Worm (Caenorhabditis elegans) whole organism, L2 larva: ENCODE measurements around the gene try-8.

Source experiments
- C34F6.9 ChIP-seq: fragments of 150-350 bp; optimal IDR thresholded peaks from 2 replicates; lab custom pipeline; 2014; ENCODE audit warnings: missing biosample characterization, missing genetic modification characterization
- F13H6.1 ChIP-seq: sonication (generic microtip); optimal IDR thresholded peaks from 2 replicates; lab custom pipeline; 2016; ENCODE audit warnings: missing genetic modification characterization, missing compliant biosample characterization
- R02D3.7 ChIP-seq: fragments of 150-350 bp; optimal IDR thresholded peaks from 2 replicates; lab custom pipeline; 2014; ENCODE audit warnings: missing biosample characterization, missing genetic modification characterization
- Y55F3AM.14 ChIP-seq: fragments of 200-800 bp; sonication (Bioruptor generic); optimal IDR thresholded peaks from 2 replicates; lab custom pipeline; 2018; ENCODE audit warnings: mild to moderate bottlenecking, missing genetic modification characterization, missing compliant biosample characterization
- ZK546.5 ChIP-seq: sonication (generic microtip); optimal IDR thresholded peaks from 2 replicates; lab custom pipeline; 2017; ENCODE audit warnings: missing biosample characterization, missing genetic modification characterization
- alr-1 ChIP-seq: fragments of 150-350 bp; optimal IDR thresholded peaks from 2 replicates; lab custom pipeline; 2014; ENCODE audit warnings: missing biosample characterization, missing genetic modification characterization
- aly-2 ChIP-seq: fragments of 150-350 bp; optimal IDR thresholded peaks from 2 replicates; lab custom pipeline; 2014; ENCODE audit warnings: missing biosample characterization, missing genetic modification characterization
- ama-1 ChIP-seq: fragments of 150-350 bp; optimal IDR thresholded peaks from 2 replicates; lab custom pipeline; 2018; ENCODE audit warnings: inconsistent platforms
- blmp-1 ChIP-seq: sonication (generic microtip); optimal IDR thresholded peaks from 2 replicates; lab custom pipeline; 2017; ENCODE audit warnings: missing genetic modification characterization, mild to moderate bottlenecking, missing compliant biosample characterization, antibody characterized with exemption, moderate library complexity; ENCODE audit not compliant: insufficient read depth
- ceh-16 ChIP-seq: fragments of 150-350 bp; optimal IDR thresholded peaks from 2 replicates; lab custom pipeline; 2014; ENCODE audit warnings: missing biosample characterization, missing genetic modification characterization
- ceh-82 ChIP-seq: fragments of 150-350 bp; optimal IDR thresholded peaks from 2 replicates; lab custom pipeline; 2014; ENCODE audit warnings: missing biosample characterization, missing genetic modification characterization
- crh-2 ChIP-seq: sonication (generic microtip); optimal IDR thresholded peaks from 2 replicates; lab custom pipeline; 2017; ENCODE audit warnings: missing biosample characterization, missing genetic modification characterization
- dmd-4 ChIP-seq: sonication (generic microtip); optimal IDR thresholded peaks from 2 replicates; lab custom pipeline; 2017; ENCODE audit warnings: missing biosample characterization, missing genetic modification characterization
- egl-27 ChIP-seq: sonication (generic microtip); optimal IDR thresholded peaks from 3 replicates; lab custom pipeline; 2017; ENCODE audit warnings: missing biosample characterization, missing genetic modification reagents, missing genetic modification characterization
- elt-1 ChIP-seq: fragments of 150-350 bp; optimal IDR thresholded peaks from 2 replicates; lab custom pipeline; 2014; ENCODE audit warnings: missing biosample characterization, missing genetic modification characterization
- elt-3 ChIP-seq: sonication (generic microtip); optimal IDR thresholded peaks from 2 replicates; lab custom pipeline; 2017; ENCODE audit warnings: missing biosample characterization, missing genetic modification characterization
- fos-1 ChIP-seq: fragments of 150-350 bp; optimal IDR thresholded peaks from 2 replicates; lab custom pipeline; 2014; ENCODE audit warnings: missing biosample characterization, missing genetic modification characterization
- gmeb-1 ChIP-seq: fragments of 150-350 bp; optimal IDR thresholded peaks from 2 replicates; lab custom pipeline; 2014; ENCODE audit warnings: missing biosample characterization, missing genetic modification characterization
- lin-11 ChIP-seq: fragments of 150-350 bp; sonication (generic microtip); optimal IDR thresholded peaks from 2 replicates; lab custom pipeline; 2014; ENCODE audit warnings: missing biosample characterization, missing genetic modification characterization, inconsistent platforms, mixed read lengths
- lin-13 ChIP-seq: fragments of 150-350 bp; optimal IDR thresholded peaks from 2 replicates; lab custom pipeline; 2014; ENCODE audit warnings: missing biosample characterization, missing genetic modification reagents, missing genetic modification characterization
- lin-39 ChIP-seq: fragments of 150-350 bp; optimal IDR thresholded peaks from 2 replicates; lab custom pipeline; 2014; ENCODE audit warnings: missing biosample characterization, missing genetic modification reagents, missing genetic modification characterization
- lsy-2 ChIP-seq, 2 experiments: fragments of 150-350 bp in 1 of 2; sonication (generic microtip) in 1 of 2; optimal IDR thresholded peaks; 2 replicates each; lab custom pipeline; 2014 to 2017; ENCODE audit warnings: missing biosample characterization in 2 of 2, missing genetic modification characterization in 2 of 2
- mab-5 ChIP-seq: fragments of 150-350 bp; optimal IDR thresholded peaks from 2 replicates; lab custom pipeline; 2014; ENCODE audit warnings: missing biosample characterization, missing genetic modification characterization
- mbf-1 ChIP-seq: sonication (generic microtip); optimal IDR thresholded peaks from 2 replicates; lab custom pipeline; 2017; ENCODE audit warnings: missing biosample characterization, missing genetic modification characterization
- mdl-1 ChIP-seq, 2 experiments: fragments of 150-350 bp in 1 of 2; sonication (generic microtip) in 1 of 2; optimal IDR thresholded peaks; 2 replicates each; lab custom pipeline; 2017; ENCODE audit warnings: missing biosample characterization in 2 of 2, missing genetic modification characterization in 2 of 2
- nhr-10 ChIP-seq: sonication (generic microtip); optimal IDR thresholded peaks from 2 replicates; lab custom pipeline; 2017; ENCODE audit warnings: missing biosample characterization, missing genetic modification characterization
- nhr-11 ChIP-seq: fragments of 150-350 bp; optimal IDR thresholded peaks from 2 replicates; lab custom pipeline; 2014; ENCODE audit warnings: missing biosample characterization, missing genetic modification characterization
- nhr-12 ChIP-seq: fragments of 150-350 bp; optimal IDR thresholded peaks from 2 replicates; lab custom pipeline; 2014; ENCODE audit warnings: missing biosample characterization, missing genetic modification characterization
- nhr-129 ChIP-seq: fragments of 150-350 bp; optimal IDR thresholded peaks from 2 replicates; lab custom pipeline; 2014; ENCODE audit warnings: missing biosample characterization, missing genetic modification characterization
- nhr-21 ChIP-seq: fragments of 150-350 bp; optimal IDR thresholded peaks from 2 replicates; lab custom pipeline; 2014; ENCODE audit warnings: missing biosample characterization, missing genetic modification characterization
- nhr-23 ChIP-seq: fragments of 150-350 bp; optimal IDR thresholded peaks from 2 replicates; lab custom pipeline; 2014; ENCODE audit warnings: missing biosample characterization, missing genetic modification reagents, missing genetic modification characterization
- nhr-237 ChIP-seq: fragments of 150-350 bp; optimal IDR thresholded peaks from 2 replicates; lab custom pipeline; 2014; ENCODE audit warnings: missing biosample characterization, missing genetic modification characterization
- nhr-25 ChIP-seq: fragments of 150-350 bp; sonication (generic microtip); optimal IDR thresholded peaks from 3 replicates; lab custom pipeline; 2014; ENCODE audit warnings: missing biosample characterization, missing genetic modification characterization
- nhr-6 ChIP-seq: fragments of 150-350 bp; optimal IDR thresholded peaks from 2 replicates; lab custom pipeline; 2014; ENCODE audit warnings: missing biosample characterization, missing genetic modification characterization
- nhr-77 ChIP-seq: fragments of 150-350 bp; optimal IDR thresholded peaks from 2 replicates; lab custom pipeline; 2014; ENCODE audit warnings: missing biosample characterization, missing genetic modification characterization
- peb-1 ChIP-seq: fragments of 150-350 bp; optimal IDR thresholded peaks from 2 replicates; lab custom pipeline; 2014; ENCODE audit warnings: missing biosample characterization, missing genetic modification characterization
- sem-4 ChIP-seq: fragments of 150-350 bp; optimal IDR thresholded peaks from 2 replicates; lab custom pipeline; 2014; ENCODE audit warnings: missing biosample characterization, missing genetic modification reagents, missing genetic modification characterization
- skn-1 ChIP-seq: sonication (generic microtip); optimal IDR thresholded peaks from 2 replicates; lab custom pipeline; 2017; ENCODE audit warnings: missing biosample characterization, missing genetic modification characterization
- sma-3 ChIP-seq: sonication (generic microtip); optimal IDR thresholded peaks from 2 replicates; lab custom pipeline; 2016; ENCODE audit warnings: missing genetic modification reagents, missing genetic modification characterization, missing compliant biosample characterization
- sma-9 ChIP-seq, 2 experiments: fragments of 150-350 bp in 1 of 2; sonication (generic microtip) in 1 of 2; optimal IDR thresholded peaks; 2 replicates each; lab custom pipeline; 2014 to 2016; ENCODE audit warnings: missing genetic modification characterization in 2 of 2, mild to moderate bottlenecking in 1 of 2, missing biosample characterization in 1 of 2, missing compliant biosample characterization in 1 of 2, missing genetic modification reagents in 1 of 2, moderate library complexity in 1 of 2
- snpc-4 ChIP-seq: fragments of 150-350 bp; optimal IDR thresholded peaks from 2 replicates; lab custom pipeline; 2014; ENCODE audit warnings: missing biosample characterization, missing genetic modification characterization
- unc-39 ChIP-seq: fragments of 150-350 bp; optimal IDR thresholded peaks from 2 replicates; lab custom pipeline; 2014; ENCODE audit warnings: missing biosample characterization, missing genetic modification characterization
- unc-55 ChIP-seq: fragments of 150-350 bp; sonication (generic microtip); optimal IDR thresholded peaks from 3 replicates; lab custom pipeline; 2014; ENCODE audit warnings: missing biosample characterization, missing genetic modification reagents, missing genetic modification characterization
- unc-62 ChIP-seq: fragments of 150-350 bp; optimal IDR thresholded peaks from 2 replicates; lab custom pipeline; 2014; ENCODE audit warnings: missing biosample characterization, missing genetic modification reagents, missing genetic modification characterization
- zag-1 ChIP-seq: fragments of 150-350 bp; optimal IDR thresholded peaks from 2 replicates; lab custom pipeline; 2014; ENCODE audit warnings: missing biosample characterization, missing genetic modification characterization
- ztf-1 ChIP-seq: fragments of 200-800 bp; sonication (Bioruptor generic); conservative IDR thresholded peaks from 2 replicates; pipeline ENCODE4 v1.3.6; 2022; ENCODE audit warnings: missing genetic modification characterization, missing compliant biosample characterization
- ztf-11 ChIP-seq: sonication (generic microtip); optimal IDR thresholded peaks from 2 replicates; lab custom pipeline; 2017; ENCODE audit warnings: missing biosample characterization, missing genetic modification characterization
- ztf-4 ChIP-seq: fragments of 150-350 bp; optimal IDR thresholded peaks from 2 replicates; lab custom pipeline; 2014; ENCODE audit warnings: missing biosample characterization, missing genetic modification characterization

try-8 gene

DNA sequence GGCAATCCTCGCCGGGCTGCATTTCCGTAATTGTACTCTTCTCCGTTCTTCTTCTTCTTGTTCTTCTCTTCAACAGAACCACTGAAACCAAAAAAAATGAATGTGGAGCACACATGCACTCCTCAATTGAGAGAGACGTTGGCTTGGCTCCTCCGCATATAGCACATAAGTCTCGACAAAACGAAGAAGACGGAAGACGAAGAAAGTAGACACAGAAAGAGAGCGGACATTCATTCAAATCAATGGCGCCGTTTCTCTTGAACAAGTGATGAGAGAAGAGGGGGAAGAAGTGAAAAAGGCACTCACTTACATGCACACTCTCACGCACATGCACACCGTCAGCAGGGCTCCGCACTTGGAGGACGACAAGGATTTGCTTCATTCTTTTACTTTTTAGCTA is 16.6 kb downstream of the try-8 start, which contains the start of gene F25E5.9 (continued):
- TF ChIP-seq unc-62 (GFP tag; lab: Kevin White, UChicago) (no peak), Y55F3AM.14 (GFP tag; lab: Kevin White, UChicago) (peak; percentile 52), mdl-1 (tag; optimal IDR thresholded peaks at IDR 0.05; lab: Kevin White, UChicago) (peak in 1 of 2 experiments; percentile 43), blmp-1 (tag; lab: Kevin White, UChicago) (no peak), nhr-25 (no peak), nhr-77 (no peak), ZK546.5 (no peak), nhr-11 (no peak), nhr-12 (no peak), lin-11 (no peak), gmeb-1 (tag; lab: Kevin White, UChicago) (no peak), ceh-82 (tag; lab: Kevin White, UChicago) (no peak), ztf-1 (GFP tag; lab: Robert Waterston, UW) (no peak), elt-3 (tag; lab: Kevin White, UChicago) (no peak), mbf-1 (tag; lab: Kevin White, UChicago) (no peak), R02D3.7 (tag; lab: Kevin White, UChicago) (no peak), ama-1 (lab: Kevin White, UChicago) (peak; percentile 51), snpc-4 (tag; lab: Kevin White, UChicago) (no peak), sma-3 (GFP tag; lab: Kevin White, UChicago) (no peak), nhr-6 (tag; lab: Kevin White, UChicago) (no peak), alr-1 (tag; lab: Kevin White, UChicago) (no peak), sem-4 (tag; lab: Kevin White, UChicago) (peak; percentile 62), nhr-10 (tag; lab: Kevin White, UChicago) (no peak), skn-1 (tag; lab: Kevin White, UChicago) (no peak)
- TF ChIP-seq, all 48 proteins: peak for 9

DNA sequence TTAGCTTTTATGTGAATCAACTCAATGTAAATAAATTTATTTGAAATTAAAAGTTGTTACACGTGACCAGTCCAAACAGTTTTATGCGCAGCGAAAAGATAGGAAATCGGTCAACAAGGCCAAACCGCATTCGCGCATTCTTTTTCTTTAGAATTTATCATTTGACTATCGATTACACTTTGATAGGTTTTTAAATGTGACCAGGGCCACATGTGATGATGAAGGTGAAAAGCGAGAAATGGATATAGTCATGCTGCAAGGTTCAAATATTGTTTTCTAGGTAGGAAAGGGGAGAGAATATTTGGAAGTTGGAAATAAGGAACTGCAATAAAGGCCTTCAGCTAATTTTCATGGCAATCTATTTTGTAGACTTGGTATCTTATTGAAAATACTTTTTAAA is 17.2 kb downstream of the try-8 start:
- TF ChIP-seq sma-3 (GFP tag; lab: Kevin White, UChicago) (peak; percentile 72), crh-2 (tag; lab: Kevin White, UChicago) (peak; percentile 30), dmd-4 (tag; lab: Kevin White, UChicago) (no peak), nhr-12 (no peak), sem-4 (tag; lab: Kevin White, UChicago) (no peak), Y55F3AM.14 (GFP tag; lab: Kevin White, UChicago) (no peak), gmeb-1 (tag; lab: Kevin White, UChicago) (peak; percentile 26), nhr-23 (no peak), mdl-1 (tag; optimal IDR thresholded peaks at IDR 0.05; lab: Kevin White, UChicago) (no peak), lin-11 (no peak), peb-1 (tag; lab: Kevin White, UChicago) (no peak), nhr-6 (tag; lab: Kevin White, UChicago) (no peak), elt-3 (tag; lab: Kevin White, UChicago) (no peak), mab-5 (tag; lab: Kevin White, UChicago) (no peak), ztf-1 (GFP tag; lab: Robert Waterston, UW) (no peak), snpc-4 (tag; lab: Kevin White, UChicago) (no peak), C34F6.9 (peak; percentile 45), alr-1 (tag; lab: Kevin White, UChicago) (no peak), nhr-237 (tag; lab: Kevin White, UChicago) (no peak), mbf-1 (tag; lab: Kevin White, UChicago) (no peak), lin-13 (GFP tag; lab: Kevin White, UChicago) (no peak), lin-39 (tag; lab: Kevin White, UChicago) (no peak), aly-2 (tag; lab: Kevin White, UChicago) (no peak), elt-1 (tag; lab: Kevin White, UChicago) (no peak), nhr-10 (tag; lab: Kevin White, UChicago) (no peak), zag-1 (no peak), nhr-129 (tag; lab: Kevin White, UChicago) (peak; percentile 59), unc-62 (GFP tag; lab: Kevin White, UChicago) (no peak), R02D3.7 (tag; lab: Kevin White, UChicago) (no peak), ama-1 (lab: Kevin White, UChicago) (peak; percentile 98), sma-9 (GFP tag; optimal IDR thresholded peaks at IDR 0.05; lab: Kevin White, UChicago) (peak; percentile 52), sma-9 (tag; optimal IDR thresholded peaks at IDR 0.05; lab: Kevin White, UChicago) (no peak), egl-27 (no peak), ztf-11 (tag; lab: Kevin White, UChicago) (no peak), nhr-77 (no peak), fos-1 (peak; percentile 31), ztf-4 (peak; percentile 5), nhr-25 (peak; percentile 81), ZK546.5 (no peak), nhr-21 (peak; percentile 94), blmp-1 (tag; lab: Kevin White, UChicago) (peak; percentile 59), ceh-16 (tag; lab: Kevin White, UChicago) (no peak), unc-55 (no peak), lsy-2 (tag; optimal IDR thresholded peaks at IDR 0.05; lab: Kevin White, UChicago) (peak in 1 of 2 experiments; percentile 5), nhr-11 (no peak), unc-39 (tag; lab: Kevin White, UChicago) (no peak), F13H6.1 (tag; lab: Kevin White, UChicago) (no peak), ceh-82 (tag; lab: Kevin White, UChicago) (no peak), skn-1 (tag; lab: Kevin White, UChicago) (no peak)
